Fruit fly (Drosophila melanogaster): ENCODE measurements around the gene NijA.

- TF ChIP-seq fd85E (GFP tag; optimal IDR thresholded peaks at IDR 0.05), result no peak
- TF ChIP-seq achi (GFP tag; optimal IDR thresholded peaks at IDR 0.05), result peak; percentile 68
- TF ChIP-seq CG3032 (tag; optimal IDR thresholded peaks at IDR 0.05), result peak; percentile 73
- peak; percentile 58 for TF ChIP-seq Eip75B (GFP tag; optimal IDR thresholded peaks at IDR 0.05)
- peak; percentile 39 for TF ChIP-seq CG1621 (tag; optimal IDR thresholded peaks at IDR 0.05)
- TF ChIP-seq Ets96B (tag; optimal IDR thresholded peaks at IDR 0.05), result peak; percentile 70
- peak; percentile 91 for TF ChIP-seq Eip78C (GFP tag)
- TF ChIP-seq vri (GFP tag; optimal IDR thresholded peaks at IDR 0.05), result peak; percentile 48
Observed at dm6 chr3L:10711352-10711751, 14.7 kb upstream of the NijA start.
